Fruit fly (Drosophila melanogaster): ENCODE data around the gene CG4669.

The CG4669 gene

dm6 chr3L:5187572-5187934 lies 46.7 kb upstream of the CG4669 start (continued):
- TF ChIP-seq D19A (tag; optimal IDR thresholded peaks at IDR 0.05) (peak; percentile 58), caup (GFP tag; optimal IDR thresholded peaks at IDR 0.05; ENCODE audit: severe bottlenecking) (no peak), pan (optimal IDR thresholded peaks at IDR 0.05) (no peak), pan (GFP tag; optimal IDR thresholded peaks at IDR 0.05 in 1 of 2, IDR thresholded peaks at IDR 0.05 in 1 of 2) (peak in 1 of 2 experiments; percentile 85), CG30403 (GFP tag; optimal IDR thresholded peaks at IDR 0.05) (peak; percentile 9), Atf-2 (GFP tag; optimal IDR thresholded peaks at IDR 0.05) (no peak), tio (GFP tag; optimal IDR thresholded peaks at IDR 0.05) (peak; percentile 49), maf-S (GFP tag; optimal IDR thresholded peaks at IDR 0.05) (peak; percentile 31), dimm (GFP tag; IDR thresholded peaks at IDR 0.05) (no peak), slbo (GFP tag; IDR thresholded peaks at IDR 0.05) (peak; percentile 74), Xrp1 (GFP tag; IDR thresholded peaks at IDR 0.05) (peak; percentile 85), schlank (tag; optimal IDR thresholded peaks at IDR 0.05) (peak; percentile 2), slou (GFP tag; optimal IDR thresholded peaks at IDR 0.05) (peak; percentile 53), Med (GFP tag) (peak; percentile 81), onecut (GFP tag; IDR thresholded peaks at IDR 0.05) (peak; percentile 39), NC2α (GFP tag; optimal IDR thresholded peaks at IDR 0.05) (no peak), shn (GFP tag; optimal IDR thresholded peaks at IDR 0.05) (peak; percentile 29), Lhr (GFP tag; optimal IDR thresholded peaks at IDR 0.05) (peak; percentile 5), E2f1 (GFP tag; IDR thresholded peaks at IDR 0.05) (peak; percentile 61), dati (GFP tag; IDR thresholded peaks at IDR 0.05) (peak; percentile 66), CG17361 (GFP tag; IDR thresholded peaks at IDR 0.05) (peak; percentile 38; the same call in 2 of the 3 replicates), PHDP (tag; optimal IDR thresholded peaks at IDR 0.05) (peak; percentile 73), sens (GFP tag) (peak; percentile 94), CG16815 (GFP tag; optimal IDR thresholded peaks at IDR 0.05) (peak; percentile 41), CG8944 (GFP tag; optimal IDR thresholded peaks at IDR 0.05) (peak; percentile 10), CG15269 (tag; optimal IDR thresholded peaks at IDR 0.05) (peak; percentile 61), croc (GFP tag; conservative IDR thresholded peaks at IDR 0.05) (peak; percentile 26; the same call in 1 of the 3 replicates), kni (GFP tag; optimal IDR thresholded peaks at IDR 0.05) (no peak), CG8089 (GFP tag; optimal IDR thresholded peaks at IDR 0.05) (peak; percentile 59), Side (GFP tag; optimal IDR thresholded peaks at IDR 0.05) (peak; percentile 32), Usf (GFP tag; optimal IDR thresholded peaks at IDR 0.05) (peak; percentile 20), CG4360 (GFP tag; IDR thresholded peaks at IDR 0.05) (0 out of 2 replicates have a peak, but pooled peaks have one; percentile 34), Dip3 (GFP tag; optimal IDR thresholded peaks at IDR 0.05) (peak; percentile 21), toy (GFP tag; IDR thresholded peaks at IDR 0.05) (no peak), ssp (GFP tag; IDR thresholded peaks at IDR 0.05) (peak; percentile 56), fd64A (GFP tag; optimal IDR thresholded peaks at IDR 0.05) (no peak), Blimp-1 (GFP tag; optimal IDR thresholded peaks at IDR 0.05) (peak; percentile 77), CG2712 (tag; optimal IDR thresholded peaks at IDR 0.05) (peak; percentile 83), nau (GFP tag; optimal IDR thresholded peaks at IDR 0.05) (no peak), twi (tag; optimal IDR thresholded peaks at IDR 0.05) (no peak), CG11247 (GFP tag; IDR thresholded peaks at IDR 0.05) (peak; percentile 71), CG6654 (GFP tag; optimal IDR thresholded peaks at IDR 0.05) (peak; percentile 37), ro (GFP tag; IDR thresholded peaks at IDR 0.05) (no peak; the same call in 1 of the 2 replicates), lov (optimal IDR thresholded peaks at IDR 0.05) (no peak), lov (GFP tag; IDR thresholded peaks at IDR 0.05) (peak; percentile 79; the same call in 2 of the 3 replicates), CG3407 (GFP tag; optimal IDR thresholded peaks at IDR 0.05) (peak; percentile 23), CG4404 (GFP tag; IDR thresholded peaks at IDR 0.05) (peak; percentile 48), H15 (GFP tag; IDR thresholded peaks at IDR 0.05) (0 out of 3 replicates have a peak, but pooled peaks have one; percentile 50), gsb (GFP tag; IDR thresholded peaks at IDR 0.05) (no peak), ken (GFP tag; IDR thresholded peaks at IDR 0.05) (peak; percentile 15; the same call in 1 of the 3 replicates), CG18262 (tag; optimal IDR thresholded peaks at IDR 0.05) (peak; percentile 55), ttk (GFP tag; IDR thresholded peaks at IDR 0.05) (peak; percentile 42; the same call in 1 of the 2 replicates)

All from whole organism, embryonic.